Fruit fly (Drosophila melanogaster) whole organism, wandering third instar larva: ENCODE measurements around the gene CG34242.

ENCODE experiments used
- Abd-B ChIP-seq: fragments of >200 bp; optimal IDR thresholded peaks from 2 replicates; lab custom pipeline; 2017; ENCODE audit warnings: missing biosample characterization, missing genetic modification characterization
- CG32264 ChIP-seq: fragments of 200-800 bp; sonication (Bioruptor generic); optimal IDR thresholded peaks from 2 replicates; lab custom pipeline; 2016; ENCODE audit warnings: missing biosample characterization, missing genetic modification characterization
- CG9705 ChIP-seq: fragments of 200-800 bp; sonication (Bioruptor generic); optimal IDR thresholded peaks from 2 replicates; lab custom pipeline; 2018; ENCODE audit warnings: missing biosample characterization, mild to moderate bottlenecking, missing genetic modification characterization
- CrebA ChIP-seq: fragments of 200-800 bp; sonication (Bioruptor generic); optimal IDR thresholded peaks from 2 replicates; lab custom pipeline; 2016; ENCODE audit warnings: missing biosample characterization, mild to moderate bottlenecking, missing genetic modification characterization, borderline replicate concordance
- Dfd ChIP-seq: fragments of >200 bp; optimal IDR thresholded peaks from 2 replicates; lab custom pipeline; 2017; ENCODE audit warnings: missing biosample characterization, missing genetic modification characterization
- Dif ChIP-seq: fragments of 200-275, 200-300 bp; sonication (Bioruptor generic); optimal IDR thresholded peaks from 2 replicates; lab custom pipeline; 2018; ENCODE audit warnings: missing biosample characterization, missing genetic modification characterization; ENCODE audit not compliant: partially characterized antibody
- GATAd ChIP-seq: sonication (Bioruptor generic); optimal IDR thresholded peaks from 2 replicates; lab custom pipeline; 2016; ENCODE audit warnings: missing biosample characterization, missing genetic modification characterization
- HLH106 ChIP-seq: fragments of 200-800 bp; optimal IDR thresholded peaks from 3 replicates; lab custom pipeline; 2019; ENCODE audit warnings: missing biosample characterization, mild to moderate bottlenecking, missing genetic modification characterization, moderate library complexity
- Hnf4 ChIP-seq: fragments of 200-800 bp; sonication (Bioruptor generic); optimal IDR thresholded peaks from 2 replicates; lab custom pipeline; 2016; ENCODE audit warnings: missing biosample characterization, mild to moderate bottlenecking, missing genetic modification characterization
- Hr78 ChIP-seq: fragments of >200 bp; optimal IDR thresholded peaks from 2 replicates; lab custom pipeline; 2017; ENCODE audit warnings: missing biosample characterization, missing genetic modification characterization
- Hr83 ChIP-seq: fragments of 200-300 bp; sonication (Bioruptor generic); optimal IDR thresholded peaks from 2 replicates; lab custom pipeline; 2016; ENCODE audit warnings: missing biosample characterization, mild to moderate bottlenecking, missing genetic modification characterization, moderate library complexity; ENCODE audit not compliant: poor library complexity, severe bottlenecking
- Jra ChIP-seq: sonication (Bioruptor generic); optimal IDR thresholded peaks from 2 replicates; lab custom pipeline; 2016; ENCODE audit warnings: missing biosample characterization, missing genetic modification characterization
- Mio ChIP-seq: sonication (Bioruptor generic); optimal IDR thresholded peaks from 2 replicates; lab custom pipeline; 2016; ENCODE audit warnings: missing biosample characterization, missing genetic modification characterization
- Myc ChIP-seq: fragments of >200 bp; optimal IDR thresholded peaks from 2 replicates; lab custom pipeline; 2017
- N ChIP-seq: fragments of >200 bp; optimal IDR thresholded peaks from 2 replicates; lab custom pipeline; 2018; ENCODE audit warnings: missing biosample characterization, missing external identifiers, missing genetic modification characterization
- OdsH ChIP-seq: fragments of 200-800 bp; sonication (Bioruptor generic); optimal IDR thresholded peaks from 2 replicates; lab custom pipeline; 2016; ENCODE audit warnings: missing biosample characterization, mild to moderate bottlenecking, missing genetic modification characterization
- Rel ChIP-seq, 2 experiments: fragments of 200-800 bp; sonication (Bioruptor generic) in 1 of 2; optimal IDR thresholded peaks; 2 replicates in 1 of 2; 3 replicates in 1 of 2; lab custom pipeline; 2016 to 2019; ENCODE audit warnings: mild to moderate bottlenecking in 2 of 2, missing biosample characterization in 2 of 2, missing genetic modification characterization in 2 of 2, moderate library complexity in 1 of 2
- Sp1 ChIP-seq: fragments of 200-800 bp; sonication (Bioruptor generic); optimal IDR thresholded peaks from 3 replicates; lab custom pipeline; 2019; ENCODE audit warnings: missing biosample characterization, mild to moderate bottlenecking, missing genetic modification characterization, moderate library complexity
- Vsx2 ChIP-seq: fragments of 200-300, 225-300 bp; sonication (Bioruptor generic); optimal IDR thresholded peaks from 2 replicates; lab custom pipeline; 2018; ENCODE audit warnings: missing biosample characterization, missing genetic modification characterization; ENCODE audit not compliant: partially characterized antibody
- br ChIP-seq: fragments of 200-800 bp; sonication (Bioruptor generic); optimal IDR thresholded peaks from 2 replicates; lab custom pipeline; 2016; ENCODE audit warnings: missing biosample characterization, missing genetic modification characterization
- brk ChIP-seq: fragments of 200-800 bp; sonication (Bioruptor generic); optimal IDR thresholded peaks from 2 replicates; lab custom pipeline; 2016; ENCODE audit warnings: missing biosample characterization, mild to moderate bottlenecking, missing genetic modification characterization
- dl ChIP-seq, 2 experiments: fragments of 175-275, 200-275 bp in 1 of 2; fragments of 200-275 bp in 1 of 2; sonication (Bioruptor generic); optimal IDR thresholded peaks; lab custom pipeline; 2018; ENCODE audit warnings: mild to moderate bottlenecking in 2 of 2, missing biosample characterization in 2 of 2, missing genetic modification characterization in 2 of 2, moderate library complexity in 2 of 2; ENCODE audit not compliant: partially characterized antibody in 2 of 2, insufficient read depth in 1 of 2
- dmrt93B ChIP-seq: fragments of 200-800 bp; sonication (Bioruptor generic); optimal IDR thresholded peaks from 2 replicates; lab custom pipeline; 2018; ENCODE audit warnings: missing biosample characterization, mild to moderate bottlenecking, missing genetic modification characterization
- dsf ChIP-seq: sonication (Bioruptor generic); optimal IDR thresholded peaks from 2 replicates; lab custom pipeline; 2016; ENCODE audit warnings: missing biosample characterization, missing genetic modification characterization, borderline replicate concordance
- ey ChIP-seq: fragments of 200-800 bp; sonication (Bioruptor generic); optimal IDR thresholded peaks from 2 replicates; lab custom pipeline; 2016; ENCODE audit warnings: missing biosample characterization, missing genetic modification characterization
- foxo ChIP-seq, 2 experiments: fragments of 200-800 bp; sonication (Bioruptor generic); optimal IDR thresholded peaks; 2 replicates in 1 of 2; 3 replicates in 1 of 2; lab custom pipeline; 2016 to 2017; ENCODE audit warnings: missing biosample characterization in 2 of 2, missing genetic modification characterization in 2 of 2
- fru ChIP-seq: fragments of 200-800 bp; sonication (Bioruptor generic); optimal IDR thresholded peaks from 3 replicates; lab custom pipeline; 2016; ENCODE audit warnings: missing biosample characterization, mild to moderate bottlenecking, missing genetic modification characterization
- h ChIP-seq: fragments of 200-800 bp; sonication (Bioruptor generic); optimal IDR thresholded peaks from 3 replicates; lab custom pipeline; 2016; ENCODE audit warnings: missing biosample characterization, mild to moderate bottlenecking, missing genetic modification characterization
- jim ChIP-seq: fragments of 175-275, 200-325 bp; sonication (Bioruptor generic); optimal IDR thresholded peaks from 2 replicates; lab custom pipeline; 2016; ENCODE audit warnings: missing biosample characterization, mild to moderate bottlenecking, missing genetic modification characterization
- lola ChIP-seq: fragments of >200 bp; optimal IDR thresholded peaks from 2 replicates; lab custom pipeline; 2017; ENCODE audit warnings: missing biosample characterization, missing genetic modification characterization
- pan ChIP-seq: fragments of >200 bp; optimal IDR thresholded peaks from 2 replicates; lab custom pipeline; 2017
- psq ChIP-seq: fragments of 200-800 bp; sonication (Bioruptor generic); optimal IDR thresholded peaks from 3 replicates; lab custom pipeline; 2017; ENCODE audit warnings: missing biosample characterization, mild to moderate bottlenecking, missing genetic modification characterization, moderate library complexity
- rgr ChIP-seq: fragments of 200-800 bp; sonication (Bioruptor generic); optimal IDR thresholded peaks from 3 replicates; lab custom pipeline; 2016; ENCODE audit warnings: missing biosample characterization, mild to moderate bottlenecking, missing genetic modification characterization
- sage ChIP-seq: fragments of 200-800 bp; sonication (Bioruptor generic); optimal IDR thresholded peaks from 2 replicates; lab custom pipeline; 2016; ENCODE audit warnings: missing biosample characterization, mild to moderate bottlenecking, missing genetic modification characterization
- sv ChIP-seq: fragments of 200-800 bp; sonication (Bioruptor generic); optimal IDR thresholded peaks from 3 replicates; lab custom pipeline; 2016; ENCODE audit warnings: missing biosample characterization, missing genetic modification characterization
- tai ChIP-seq: sonication (Bioruptor generic); optimal IDR thresholded peaks from 2 replicates; lab custom pipeline; 2016; ENCODE audit warnings: missing biosample characterization, missing genetic modification characterization
- usp ChIP-seq: fragments of >200 bp; optimal IDR thresholded peaks from 2 replicates; lab custom pipeline; 2017; ENCODE audit warnings: missing biosample characterization, missing genetic modification characterization
- woc ChIP-seq: sonication (Bioruptor generic); optimal IDR thresholded peaks from 2 replicates; lab custom pipeline; 2016; ENCODE audit warnings: missing biosample characterization, mild to moderate bottlenecking, missing genetic modification characterization

The CG34242 gene

dm6 chr3L:12503865-12504650, 29.7 kb upstream of the CG34242 start, which contains the start of the genes CG10646 and vih:
TSS of gene CG10646 (minus strand) at chr3L:12503894.
TSS of gene vih (plus strand) at chr3L:12504292.
- TF ChIP-seq sv (GFP tag; lab: Kevin White, UChicago) (no peak), ey (GFP tag; lab: Kevin White, UChicago) (peak; percentile 12), woc (GFP tag; lab: Kevin White, UChicago) (no peak), jim (GFP tag; lab: Kevin White, UChicago) (no peak), Dif (no peak), Myc (lab: Kevin White, UChicago) (peak; percentile 47), dl (GFP tag; optimal IDR thresholded peaks at IDR 0.05; lab: Kevin White, UChicago; ENCODE audit: insufficient read depth in 1 of 2, partially characterized antibody in 2 of 2) (no peak), rgr (GFP tag; lab: Kevin White, UChicago) (peak; percentile 60), psq (GFP tag; lab: Kevin White, UChicago) (peak; percentile 67), OdsH (GFP tag; lab: Kevin White, UChicago) (peak; percentile 37), CG9705 (peak; percentile 40), Hr83 (GFP tag; lab: Kevin White, UChicago) (peak; percentile 47), Jra (no peak), CG32264 (GFP tag; lab: Kevin White, UChicago) (no peak), pan (lab: Kevin White, UChicago) (no peak), N (GFP tag; lab: Kevin White, UChicago) (no peak), br (GFP tag; lab: Kevin White, UChicago) (peak; percentile 11), HLH106 (tag; lab: Kevin White, UChicago) (peak; percentile 45), foxo (GFP tag; optimal IDR thresholded peaks at IDR 0.05; lab: Kevin White, UChicago) (peak in 1 of 2 experiments; percentile 66), brk (GFP tag; lab: Kevin White, UChicago) (no peak), Vsx2 (GFP tag; lab: Kevin White, UChicago) (no peak), GATAd (no peak), Sp1 (peak; percentile 54), Dfd (GFP tag; lab: Kevin White, UChicago) (no peak), sage (GFP tag; lab: Kevin White, UChicago) (no peak), Abd-B (GFP tag; lab: Kevin White, UChicago) (no peak), h (GFP tag; lab: Kevin White, UChicago) (peak; percentile 59), Hnf4 (GFP tag; lab: Kevin White, UChicago) (no peak), Hr78 (GFP tag; lab: Kevin White, UChicago) (no peak), Mio (GFP tag; lab: Kevin White, UChicago) (no peak), lola (GFP tag; lab: Kevin White, UChicago) (no peak), dmrt93B (GFP tag; lab: Kevin White, UChicago) (no peak), fru (GFP tag; lab: Kevin White, UChicago) (peak; percentile 50), dsf (GFP tag; lab: Kevin White, UChicago) (peak; percentile 24), tai (GFP tag; lab: Kevin White, UChicago) (no peak), usp (no peak), Rel (GFP tag; optimal IDR thresholded peaks at IDR 0.05; lab: Kevin White, UChicago) (no peak), Rel (tag; optimal IDR thresholded peaks at IDR 0.05; lab: Kevin White, UChicago) (peak; percentile 43), CrebA (no peak)

- no peak for TF ChIP-seq foxo (GFP tag; optimal IDR thresholded peaks at IDR 0.05; lab: Kevin White, UChicago)
- no peak for TF ChIP-seq Abd-B (GFP tag; lab: Kevin White, UChicago)
- TF ChIP-seq Vsx2 (GFP tag; lab: Kevin White, UChicago), result no peak
- TF ChIP-seq CG9705, result no peak
- no peak for TF ChIP-seq jim (GFP tag; lab: Kevin White, UChicago)
- no peak for TF ChIP-seq OdsH (GFP tag; lab: Kevin White, UChicago)
- TF ChIP-seq dmrt93B (GFP tag; lab: Kevin White, UChicago), result no peak
- no peak for TF ChIP-seq GATAd
- no peak for TF ChIP-seq h (GFP tag; lab: Kevin White, UChicago)
- TF ChIP-seq sv (GFP tag; lab: Kevin White, UChicago), result no peak
- no peak for TF ChIP-seq Dfd (GFP tag; lab: Kevin White, UChicago)
- no peak for TF ChIP-seq CG32264 (GFP tag; lab: Kevin White, UChicago)
- TF ChIP-seq ey (GFP tag; lab: Kevin White, UChicago), result no peak
- TF ChIP-seq pan (lab: Kevin White, UChicago), result no peak
- no peak for TF ChIP-seq sage (GFP tag; lab: Kevin White, UChicago)
- TF ChIP-seq, all 38 proteins: peak for 0
Measured at dm6 chr3L:12505990-12506389, 27.8 kb upstream of the CG34242 start.
